Fruit fly (Drosophila melanogaster) whole organism, wandering third instar larva: Measurements from ENCODE around the gene Ilp7.
A peak's percentile ranks its signal among the peaks of the same experiment; 100 is the strongest.

Experiments
- Abd-B ChIP-seq: fragments of >200 bp; optimal IDR thresholded peaks from 2 replicates; lab custom pipeline; 2017; ENCODE audit warnings: missing biosample characterization, missing genetic modification characterization
- CG32264 ChIP-seq: fragments of 200-800 bp; sonication (Bioruptor generic); optimal IDR thresholded peaks from 2 replicates; lab custom pipeline; 2016; ENCODE audit warnings: missing biosample characterization, missing genetic modification characterization
- CG9705 ChIP-seq: fragments of 200-800 bp; sonication (Bioruptor generic); optimal IDR thresholded peaks from 2 replicates; lab custom pipeline; 2018; ENCODE audit warnings: missing biosample characterization, mild to moderate bottlenecking, missing genetic modification characterization
- CrebA ChIP-seq: fragments of 200-800 bp; sonication (Bioruptor generic); optimal IDR thresholded peaks from 2 replicates; lab custom pipeline; 2016; ENCODE audit warnings: missing biosample characterization, mild to moderate bottlenecking, missing genetic modification characterization, borderline replicate concordance
- Dfd ChIP-seq: fragments of >200 bp; optimal IDR thresholded peaks from 2 replicates; lab custom pipeline; 2017; ENCODE audit warnings: missing biosample characterization, missing genetic modification characterization
- Dif ChIP-seq: fragments of 200-275, 200-300 bp; sonication (Bioruptor generic); optimal IDR thresholded peaks from 2 replicates; lab custom pipeline; 2018; ENCODE audit warnings: missing biosample characterization, missing genetic modification characterization; ENCODE audit not compliant: partially characterized antibody
- GATAd ChIP-seq: sonication (Bioruptor generic); optimal IDR thresholded peaks from 2 replicates; lab custom pipeline; 2016; ENCODE audit warnings: missing biosample characterization, missing genetic modification characterization
- HLH106 ChIP-seq: fragments of 200-800 bp; optimal IDR thresholded peaks from 3 replicates; lab custom pipeline; 2019; ENCODE audit warnings: missing biosample characterization, mild to moderate bottlenecking, missing genetic modification characterization, moderate library complexity
- Hnf4 ChIP-seq: fragments of 200-800 bp; sonication (Bioruptor generic); optimal IDR thresholded peaks from 2 replicates; lab custom pipeline; 2016; ENCODE audit warnings: missing biosample characterization, mild to moderate bottlenecking, missing genetic modification characterization
- Hr78 ChIP-seq: fragments of >200 bp; optimal IDR thresholded peaks from 2 replicates; lab custom pipeline; 2017; ENCODE audit warnings: missing biosample characterization, missing genetic modification characterization
- Hr83 ChIP-seq: fragments of 200-300 bp; sonication (Bioruptor generic); optimal IDR thresholded peaks from 2 replicates; lab custom pipeline; 2016; ENCODE audit warnings: missing biosample characterization, mild to moderate bottlenecking, missing genetic modification characterization, moderate library complexity; ENCODE audit not compliant: poor library complexity, severe bottlenecking
- Jra ChIP-seq: sonication (Bioruptor generic); optimal IDR thresholded peaks from 2 replicates; lab custom pipeline; 2016; ENCODE audit warnings: missing biosample characterization, missing genetic modification characterization
- Mio ChIP-seq: sonication (Bioruptor generic); optimal IDR thresholded peaks from 2 replicates; lab custom pipeline; 2016; ENCODE audit warnings: missing biosample characterization, missing genetic modification characterization
- Myc ChIP-seq: fragments of >200 bp; optimal IDR thresholded peaks from 2 replicates; lab custom pipeline; 2017
- N ChIP-seq: fragments of >200 bp; optimal IDR thresholded peaks from 2 replicates; lab custom pipeline; 2018; ENCODE audit warnings: missing biosample characterization, missing external identifiers, missing genetic modification characterization
- OdsH ChIP-seq: fragments of 200-800 bp; sonication (Bioruptor generic); optimal IDR thresholded peaks from 2 replicates; lab custom pipeline; 2016; ENCODE audit warnings: missing biosample characterization, mild to moderate bottlenecking, missing genetic modification characterization
- Rel ChIP-seq, 2 experiments: fragments of 200-800 bp; sonication (Bioruptor generic) in 1 of 2; optimal IDR thresholded peaks; 2 replicates in 1 of 2; 3 replicates in 1 of 2; lab custom pipeline; 2016 to 2019; ENCODE audit warnings: mild to moderate bottlenecking in 2 of 2, missing biosample characterization in 2 of 2, missing genetic modification characterization in 2 of 2, moderate library complexity in 1 of 2
- Sp1 ChIP-seq: fragments of 200-800 bp; sonication (Bioruptor generic); optimal IDR thresholded peaks from 3 replicates; lab custom pipeline; 2019; ENCODE audit warnings: missing biosample characterization, mild to moderate bottlenecking, missing genetic modification characterization, moderate library complexity
- Vsx2 ChIP-seq: fragments of 200-300, 225-300 bp; sonication (Bioruptor generic); optimal IDR thresholded peaks from 2 replicates; lab custom pipeline; 2018; ENCODE audit warnings: missing biosample characterization, missing genetic modification characterization; ENCODE audit not compliant: partially characterized antibody
- br ChIP-seq: fragments of 200-800 bp; sonication (Bioruptor generic); optimal IDR thresholded peaks from 2 replicates; lab custom pipeline; 2016; ENCODE audit warnings: missing biosample characterization, missing genetic modification characterization
- brk ChIP-seq: fragments of 200-800 bp; sonication (Bioruptor generic); optimal IDR thresholded peaks from 2 replicates; lab custom pipeline; 2016; ENCODE audit warnings: missing biosample characterization, mild to moderate bottlenecking, missing genetic modification characterization
- dl ChIP-seq, 2 experiments: fragments of 175-275, 200-275 bp in 1 of 2; fragments of 200-275 bp in 1 of 2; sonication (Bioruptor generic); optimal IDR thresholded peaks; lab custom pipeline; 2018; ENCODE audit warnings: mild to moderate bottlenecking in 2 of 2, missing biosample characterization in 2 of 2, missing genetic modification characterization in 2 of 2, moderate library complexity in 2 of 2; ENCODE audit not compliant: partially characterized antibody in 2 of 2, insufficient read depth in 1 of 2
- dmrt93B ChIP-seq: fragments of 200-800 bp; sonication (Bioruptor generic); optimal IDR thresholded peaks from 2 replicates; lab custom pipeline; 2018; ENCODE audit warnings: missing biosample characterization, mild to moderate bottlenecking, missing genetic modification characterization
- dsf ChIP-seq: sonication (Bioruptor generic); optimal IDR thresholded peaks from 2 replicates; lab custom pipeline; 2016; ENCODE audit warnings: missing biosample characterization, missing genetic modification characterization, borderline replicate concordance
- ey ChIP-seq: fragments of 200-800 bp; sonication (Bioruptor generic); optimal IDR thresholded peaks from 2 replicates; lab custom pipeline; 2016; ENCODE audit warnings: missing biosample characterization, missing genetic modification characterization
- foxo ChIP-seq, 2 experiments: fragments of 200-800 bp; sonication (Bioruptor generic); optimal IDR thresholded peaks; 2 replicates in 1 of 2; 3 replicates in 1 of 2; lab custom pipeline; 2016 to 2017; ENCODE audit warnings: missing biosample characterization in 2 of 2, missing genetic modification characterization in 2 of 2
- fru ChIP-seq: fragments of 200-800 bp; sonication (Bioruptor generic); optimal IDR thresholded peaks from 3 replicates; lab custom pipeline; 2016; ENCODE audit warnings: missing biosample characterization, mild to moderate bottlenecking, missing genetic modification characterization
- h ChIP-seq: fragments of 200-800 bp; sonication (Bioruptor generic); optimal IDR thresholded peaks from 3 replicates; lab custom pipeline; 2016; ENCODE audit warnings: missing biosample characterization, mild to moderate bottlenecking, missing genetic modification characterization
- jim ChIP-seq: fragments of 175-275, 200-325 bp; sonication (Bioruptor generic); optimal IDR thresholded peaks from 2 replicates; lab custom pipeline; 2016; ENCODE audit warnings: missing biosample characterization, mild to moderate bottlenecking, missing genetic modification characterization
- lola ChIP-seq: fragments of >200 bp; optimal IDR thresholded peaks from 2 replicates; lab custom pipeline; 2017; ENCODE audit warnings: missing biosample characterization, missing genetic modification characterization
- pan ChIP-seq: fragments of >200 bp; optimal IDR thresholded peaks from 2 replicates; lab custom pipeline; 2017
- psq ChIP-seq: fragments of 200-800 bp; sonication (Bioruptor generic); optimal IDR thresholded peaks from 3 replicates; lab custom pipeline; 2017; ENCODE audit warnings: missing biosample characterization, mild to moderate bottlenecking, missing genetic modification characterization, moderate library complexity
- rgr ChIP-seq: fragments of 200-800 bp; sonication (Bioruptor generic); optimal IDR thresholded peaks from 3 replicates; lab custom pipeline; 2016; ENCODE audit warnings: missing biosample characterization, mild to moderate bottlenecking, missing genetic modification characterization
- sage ChIP-seq: fragments of 200-800 bp; sonication (Bioruptor generic); optimal IDR thresholded peaks from 2 replicates; lab custom pipeline; 2016; ENCODE audit warnings: missing biosample characterization, mild to moderate bottlenecking, missing genetic modification characterization
- sv ChIP-seq: fragments of 200-800 bp; sonication (Bioruptor generic); optimal IDR thresholded peaks from 3 replicates; lab custom pipeline; 2016; ENCODE audit warnings: missing biosample characterization, missing genetic modification characterization
- tai ChIP-seq: sonication (Bioruptor generic); optimal IDR thresholded peaks from 2 replicates; lab custom pipeline; 2016; ENCODE audit warnings: missing biosample characterization, missing genetic modification characterization
- usp ChIP-seq: fragments of >200 bp; optimal IDR thresholded peaks from 2 replicates; lab custom pipeline; 2017; ENCODE audit warnings: missing biosample characterization, missing genetic modification characterization
- woc ChIP-seq: sonication (Bioruptor generic); optimal IDR thresholded peaks from 2 replicates; lab custom pipeline; 2016; ENCODE audit warnings: missing biosample characterization, mild to moderate bottlenecking, missing genetic modification characterization

Gene Ilp7

DNA sequence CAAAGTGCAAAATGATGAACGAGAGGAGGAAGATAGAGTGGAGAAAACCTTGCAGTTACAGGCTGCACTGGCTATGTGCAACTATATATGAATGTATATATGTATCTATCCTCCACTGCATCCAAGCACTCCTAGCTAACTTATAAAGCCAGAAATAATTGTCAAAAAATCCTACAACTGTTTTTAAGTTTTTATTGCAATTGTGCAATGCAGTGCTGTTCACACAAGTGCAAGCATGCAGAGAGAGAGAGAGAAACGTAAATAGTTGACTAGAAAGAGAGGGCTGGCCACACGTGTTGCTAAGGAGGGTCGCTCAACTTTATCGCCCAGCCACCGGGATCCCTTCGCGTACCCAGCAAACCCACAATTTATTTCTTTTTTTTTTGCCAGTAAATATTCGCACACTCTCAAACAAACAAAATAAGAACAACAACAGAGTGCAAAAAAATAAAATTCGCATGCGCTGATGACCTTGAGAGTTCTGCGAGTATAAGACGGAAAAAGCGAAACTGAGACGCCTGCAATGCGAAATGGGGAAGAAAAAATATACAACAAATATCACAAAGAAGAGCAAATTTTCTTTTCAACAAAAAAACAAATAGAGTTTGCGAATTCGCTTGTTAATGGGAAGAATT lies 6.4 kb downstream of the Ilp7 start:
- peak; percentile 28 for TF ChIP-seq Jra (GFP tag; lab: Kevin White, UChicago)
- no peak for TF ChIP-seq CG32264 (GFP tag; lab: Kevin White, UChicago)
- no peak for TF ChIP-seq Dfd (GFP tag; lab: Kevin White, UChicago)
- no peak for TF ChIP-seq pan
- TF ChIP-seq CG9705 (GFP tag; lab: Kevin White, UChicago), result no peak
- TF ChIP-seq Hnf4, result peak; percentile 44
- TF ChIP-seq dsf (GFP tag; lab: Kevin White, UChicago), result no peak
- TF ChIP-seq fru (GFP tag; lab: Kevin White, UChicago), result peak; percentile 76
- no peak for TF ChIP-seq Hr78 (GFP tag; lab: Kevin White, UChicago)
- TF ChIP-seq ey (GFP tag; lab: Kevin White, UChicago), result peak; percentile 80
- TF ChIP-seq rgr (GFP tag; lab: Kevin White, UChicago), result peak; percentile 75
- no peak for TF ChIP-seq Hr83
- no peak for TF ChIP-seq Mio (GFP tag; lab: Kevin White, UChicago)
- no peak for TF ChIP-seq brk (GFP tag; lab: Kevin White, UChicago)
- TF ChIP-seq h, result peak; percentile 65
- peak in 1 of 2 experiments; percentile 67 for TF ChIP-seq foxo (GFP tag; optimal IDR thresholded peaks at IDR 0.05; lab: Kevin White, UChicago)
- TF ChIP-seq Sp1 (GFP tag; lab: Kevin White, UChicago), result peak; percentile 16
- TF ChIP-seq tai, result no peak
- TF ChIP-seq CrebA, result peak; percentile 10
- no peak for TF ChIP-seq jim (GFP tag; lab: Kevin White, UChicago)
- TF ChIP-seq psq (GFP tag; lab: Kevin White, UChicago), result peak; percentile 73
- TF ChIP-seq sage (GFP tag; lab: Kevin White, UChicago), result no peak
- TF ChIP-seq Rel (GFP tag; optimal IDR thresholded peaks at IDR 0.05; lab: Kevin White, UChicago), result no peak
- no peak for TF ChIP-seq Rel (tag; optimal IDR thresholded peaks at IDR 0.05; lab: Kevin White, UChicago)
- TF ChIP-seq usp, result no peak
- TF ChIP-seq N (GFP tag; lab: Kevin White, UChicago), result no peak
- no peak for TF ChIP-seq lola (GFP tag; lab: Kevin White, UChicago)
- TF ChIP-seq HLH106 (tag; lab: Kevin White, UChicago), result peak; percentile 38
- peak; percentile 9 for TF ChIP-seq dmrt93B (GFP tag; lab: Kevin White, UChicago)
- no peak for TF ChIP-seq Abd-B (GFP tag; lab: Kevin White, UChicago)
- no peak for TF ChIP-seq Vsx2 (GFP tag; lab: Kevin White, UChicago)
- no peak for TF ChIP-seq Dif (GFP tag; lab: Kevin White, UChicago)
- no peak for TF ChIP-seq dl (GFP tag; optimal IDR thresholded peaks at IDR 0.05; lab: Kevin White, UChicago; ENCODE audit: insufficient read depth in 1 of 2, partially characterized antibody in 2 of 2)
- TF ChIP-seq OdsH (GFP tag; lab: Kevin White, UChicago), result peak; percentile 62
- TF ChIP-seq woc (GFP tag; lab: Kevin White, UChicago), result peak; percentile 49
- TF ChIP-seq Myc, result no peak
- TF ChIP-seq GATAd (GFP tag; lab: Kevin White, UChicago), result no peak
- peak; percentile 75 for TF ChIP-seq br
- no peak for TF ChIP-seq sv (GFP tag; lab: Kevin White, UChicago)

DNA sequence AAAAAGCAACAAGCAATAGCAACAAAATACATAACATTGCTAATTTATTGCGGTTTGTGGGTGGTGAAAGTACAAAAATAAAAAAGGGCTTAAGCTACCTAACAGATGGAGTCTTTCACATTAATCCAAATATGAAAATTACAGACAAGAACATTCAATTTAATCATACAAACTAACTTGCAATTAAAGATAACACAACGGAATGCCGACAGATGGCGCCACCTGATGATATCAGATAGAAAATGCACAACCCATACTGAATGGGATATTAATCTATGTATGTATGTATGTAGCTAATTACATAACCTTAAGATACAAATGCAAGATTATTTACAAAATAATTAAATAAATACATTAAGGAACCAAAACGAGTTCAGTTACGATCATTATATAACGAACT lies 7.4 kb downstream of the Ilp7 start:
- TF ChIP-seq OdsH (GFP tag; lab: Kevin White, UChicago) (no peak), brk (GFP tag; lab: Kevin White, UChicago) (no peak), Myc (no peak), h (no peak)

DNA sequence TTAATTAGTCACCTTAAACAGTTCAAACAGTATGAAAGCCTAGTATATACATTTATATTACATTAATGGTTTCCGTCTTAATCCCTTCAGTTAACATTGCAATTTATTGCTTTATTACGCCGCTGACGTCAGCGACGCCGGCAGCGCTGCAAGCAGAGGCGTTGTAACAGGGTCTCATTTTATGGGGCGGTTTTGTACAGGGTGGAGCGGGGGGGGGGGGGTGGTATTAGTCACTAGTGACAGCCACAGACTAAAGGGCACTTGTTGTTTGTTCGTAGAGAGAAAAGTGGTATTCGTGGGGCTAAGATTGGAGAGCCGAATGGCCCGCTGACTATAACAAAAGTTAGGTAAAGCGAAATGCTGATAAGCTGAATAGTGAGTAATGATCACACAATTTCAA lies 8.1 kb downstream of the Ilp7 start:
- TF ChIP-seq tai, result no peak
- TF ChIP-seq sage (GFP tag; lab: Kevin White, UChicago), result no peak
- no peak for TF ChIP-seq OdsH (GFP tag; lab: Kevin White, UChicago)
- TF ChIP-seq Myc, result no peak
- no peak for TF ChIP-seq Dfd (GFP tag; lab: Kevin White, UChicago)
- no peak for TF ChIP-seq HLH106 (tag; lab: Kevin White, UChicago)
- TF ChIP-seq usp, result no peak
- TF ChIP-seq CrebA, result no peak
- no peak for TF ChIP-seq GATAd (GFP tag; lab: Kevin White, UChicago)
- no peak for TF ChIP-seq Hr83
- no peak for TF ChIP-seq Hr78 (GFP tag; lab: Kevin White, UChicago)
- no peak for TF ChIP-seq rgr (GFP tag; lab: Kevin White, UChicago)
- TF ChIP-seq, all 38 proteins: peak for 0
